Fruit fly (Drosophila melanogaster): ENCODE data around the gene Jon99Fi.

The Jon99Fi gene

dm6 chr3R:30531989-30532653, 43.4 kb downstream of the Jon99Fi start, which contains the start of gene tmod (continued):
- TF ChIP-seq CG1832 (GFP tag; optimal IDR thresholded peaks at IDR 0.05) (peak; percentile 83), Rx (GFP tag; IDR thresholded peaks at IDR 0.05) (peak; percentile 37; the same call in 1 of the 2 replicates), Xrp1 (GFP tag; IDR thresholded peaks at IDR 0.05) (peak; percentile 29; the same call in 1 of the 2 replicates), Antp (GFP tag; optimal IDR thresholded peaks at IDR 0.05) (peak; percentile 6), CG31388 (GFP tag; optimal IDR thresholded peaks at IDR 0.05) (no peak), pum (GFP tag; optimal IDR thresholded peaks at IDR 0.05) (peak; percentile 28), CG10274 (GFP tag; optimal IDR thresholded peaks at IDR 0.05) (peak; percentile 8), disco-r (GFP tag; optimal IDR thresholded peaks at IDR 0.05) (no peak), CG13775 (GFP tag; optimal IDR thresholded peaks at IDR 0.05) (peak; percentile 23), lmd (GFP tag; IDR thresholded peaks at IDR 0.05) (0 out of 2 replicates have a peak, but pooled peaks have one; percentile 28), ftz-f1 (GFP tag; optimal IDR thresholded peaks at IDR 0.05) (peak; percentile 36), phol (tag; optimal IDR thresholded peaks at IDR 0.05) (peak; percentile 82), Side (GFP tag; optimal IDR thresholded peaks at IDR 0.05) (peak; percentile 3), Spps (tag; optimal IDR thresholded peaks at IDR 0.05) (peak; percentile 35), prd (optimal IDR thresholded peaks at IDR 0.05) (no peak), prd (GFP tag; IDR thresholded peaks at IDR 0.05) (peak; percentile 59; the same call in 2 of the 3 replicates), hkb (optimal IDR thresholded peaks at IDR 0.05) (no peak), hkb (GFP tag; IDR thresholded peaks at IDR 0.05) (peak; percentile 49; the same call in 1 of the 2 replicates), sob (GFP tag; IDR thresholded peaks at IDR 0.05) (peak; percentile 34; the same call in 1 of the 2 replicates), E2f1 (GFP tag; IDR thresholded peaks at IDR 0.05) (peak; percentile 24; the same call in 1 of the 2 replicates), shn (GFP tag; optimal IDR thresholded peaks at IDR 0.05) (peak; percentile 37), CG11560 (tag; IDR thresholded peaks at IDR 0.05) (no peak), Hr51 (GFP tag; optimal IDR thresholded peaks at IDR 0.05) (peak in 1 of 2 experiments; percentile 64), run (tag; optimal IDR thresholded peaks at IDR 0.05) (peak; percentile 31), esg (GFP tag; conservative IDR thresholded peaks at IDR 0.05) (peak; percentile 34; the same call in 1 of the 2 replicates), Oli (tag; optimal IDR thresholded peaks at IDR 0.05) (peak; percentile 61), Jarid2 (GFP tag; optimal IDR thresholded peaks at IDR 0.05) (peak; percentile 12), CG6689 (GFP tag; IDR thresholded peaks at IDR 0.05) (peak; percentile 52), gcm2 (GFP tag; optimal IDR thresholded peaks at IDR 0.05) (no peak), Six4 (GFP tag; optimal IDR thresholded peaks at IDR 0.05) (peak; percentile 50), Hmr (GFP tag; optimal IDR thresholded peaks at IDR 0.05) (no peak), CG8089 (GFP tag; optimal IDR thresholded peaks at IDR 0.05) (peak; percentile 50), CG12659 (GFP tag; optimal IDR thresholded peaks at IDR 0.05) (peak; percentile 3), GATAe (GFP tag; conservative IDR thresholded peaks at IDR 0.05) (no peak), fd96Cb (tag; optimal IDR thresholded peaks at IDR 0.05) (peak; percentile 76), nmo (GFP tag; optimal IDR thresholded peaks at IDR 0.05) (peak; percentile 72), CG17612 (GFP tag; IDR thresholded peaks at IDR 0.05) (no peak), CG7839 (tag; optimal IDR thresholded peaks at IDR 0.05) (peak; percentile 63), Hr3 (GFP tag; optimal IDR thresholded peaks at IDR 0.05) (peak; percentile 23), CG10321 (GFP tag; IDR thresholded peaks at IDR 0.05) (peak; percentile 95), tx (GFP tag; optimal IDR thresholded peaks at IDR 0.05) (peak; percentile 20), Sox102F (GFP tag; optimal IDR thresholded peaks at IDR 0.05) (peak; percentile 57), gem (tag; optimal IDR thresholded peaks at IDR 0.05) (peak; percentile 80), CkIIα-i1 (GFP tag; IDR thresholded peaks at IDR 0.05) (no peak), CG18011 (GFP tag; optimal IDR thresholded peaks at IDR 0.05) (no peak), Sox100B (GFP tag; optimal IDR thresholded peaks at IDR 0.05) (peak; percentile 65), CG11398 (GFP tag; optimal IDR thresholded peaks at IDR 0.05) (no peak), tll (GFP tag; optimal IDR thresholded peaks at IDR 0.05) (no peak), emc (GFP tag; optimal IDR thresholded peaks at IDR 0.05) (no peak), Drgx (GFP tag; IDR thresholded peaks at IDR 0.05) (peak; percentile 61)
